Worm (Caenorhabditis elegans): ENCODE measurements around the gene chtl-1.

DNA sequence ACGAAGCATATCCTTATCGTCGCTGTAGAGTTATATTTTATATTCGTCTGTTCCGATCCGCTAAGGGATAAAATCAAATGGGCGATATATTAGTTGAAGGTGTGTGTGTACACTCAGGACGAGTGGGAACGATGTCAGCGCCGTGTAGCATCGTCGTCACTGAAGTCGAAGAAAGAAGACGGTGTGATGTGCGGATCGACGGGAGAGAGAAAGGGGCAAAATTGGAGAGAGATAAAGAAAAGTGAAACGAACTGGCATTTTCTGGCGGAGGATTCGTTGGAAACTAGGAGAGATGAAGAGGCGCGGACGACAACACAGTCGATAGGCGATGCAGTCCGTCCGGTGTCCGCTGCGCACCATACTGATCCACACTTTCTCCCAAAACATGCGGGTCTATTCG lies 26.2 kb downstream of the chtl-1 start, which contains the start of gene C26B9.3:
- TF ChIP-seq ama-1 (optimal IDR thresholded peaks at IDR 0.05) (no peak), lin-39 (tag; optimal IDR thresholded peaks at IDR 0.05) (no peak), snpc-4 (tag; optimal IDR thresholded peaks at IDR 0.05) (no peak), unc-39 (tag; optimal IDR thresholded peaks at IDR 0.05) (no peak), aly-2 (tag; optimal IDR thresholded peaks at IDR 0.05) (no peak), eor-1 (tag; optimal IDR thresholded peaks at IDR 0.05) (no peak), nhr-237 (tag; optimal IDR thresholded peaks at IDR 0.05) (no peak), nhr-11 (tag; optimal IDR thresholded peaks at IDR 0.05) (no peak), elt-3 (tag; optimal IDR thresholded peaks at IDR 0.05) (no peak), pqm-1 (tag; optimal IDR thresholded peaks at IDR 0.05) (no peak), R02D3.7 (tag; optimal IDR thresholded peaks at IDR 0.05) (no peak), fos-1 (tag; optimal IDR thresholded peaks at IDR 0.05) (no peak), zag-1 (tag; optimal IDR thresholded peaks at IDR 0.05) (no peak)

Data from whole organism, L3 larva.